Worm (Caenorhabditis elegans) whole organism, L1 larva: Measurements from ENCODE around the gene nlp-35.

Source experiments
- C16A3.4 ChIP-seq: fragments of 150-350 bp; optimal IDR thresholded peaks from 2 replicates; lab custom pipeline; 2014; ENCODE audit warnings: missing biosample characterization, missing genetic modification characterization
- aha-1 ChIP-seq: fragments of 150-350 bp; optimal IDR thresholded peaks from 2 replicates; lab custom pipeline; 2014; ENCODE audit warnings: missing biosample characterization, missing genetic modification characterization
- aly-2 ChIP-seq: fragments of 150-350 bp; optimal IDR thresholded peaks from 2 replicates; lab custom pipeline; 2014; ENCODE audit warnings: missing biosample characterization, missing genetic modification characterization
- ama-1 ChIP-seq: fragments of 150-350 bp; optimal IDR thresholded peaks from 2 replicates; lab custom pipeline; 2014
- blmp-1 ChIP-seq: fragments of 150-350 bp; optimal IDR thresholded peaks from 2 replicates; lab custom pipeline; 2014; ENCODE audit warnings: missing biosample characterization, missing genetic modification characterization
- ceh-8 ChIP-seq: fragments of 200-800 bp; sonication (Bioruptor generic); optimal IDR thresholded peaks from 2 replicates; lab custom pipeline; 2018; ENCODE audit warnings: mild to moderate bottlenecking, missing genetic modification characterization, moderate library complexity, missing compliant biosample characterization
- ceh-82 ChIP-seq, 3 experiments: fragments of 150-350 bp in 1 of 3; sonication (generic microtip) in 2 of 3; optimal IDR thresholded peaks; 2 replicates each; lab custom pipeline; 2014 to 2017; ENCODE audit warnings: missing biosample characterization in 3 of 3, missing genetic modification characterization in 3 of 3
- ceh-88 ChIP-seq: fragments of 200-800 bp; sonication (Bioruptor generic); IDR thresholded peaks from 2 replicates; pipeline ENCODE4 v1.3.6; 2022; ENCODE audit warnings: missing genetic modification characterization, missing compliant biosample characterization
- ces-1 ChIP-seq: fragments of 150-350 bp; optimal IDR thresholded peaks from 2 replicates; lab custom pipeline; 2014; ENCODE audit warnings: missing biosample characterization, missing genetic modification reagents, missing genetic modification characterization
- dpl-1 ChIP-seq, 3 experiments: fragments of 150-350 bp in 2 of 3; sonication (generic microtip) in 1 of 3; optimal IDR thresholded peaks; 2 replicates each; lab custom pipeline; 2014 to 2017; ENCODE audit warnings: missing biosample characterization in 3 of 3, missing genetic modification characterization in 3 of 3, missing genetic modification reagents in 3 of 3
- dsc-1 ChIP-seq: sonication (generic microtip); optimal IDR thresholded peaks from 2 replicates; lab custom pipeline; 2016; ENCODE audit warnings: mild to moderate bottlenecking, missing genetic modification characterization, missing compliant biosample characterization
- efl-1 ChIP-seq, 4 experiments: fragments of 150-350 bp; optimal IDR thresholded peaks in 3 of 4; peaks in 1 of 4; 1 replicate in 1 of 4; 2 replicates in 3 of 4; lab custom pipeline; 2014; ENCODE audit warnings: missing biosample characterization in 2 of 4, missing genetic modification characterization in 2 of 4, missing genetic modification reagents in 2 of 4
- elt-2 ChIP-seq: sonication (generic microtip); optimal IDR thresholded peaks from 2 replicates; lab custom pipeline; 2016; ENCODE audit warnings: missing genetic modification characterization, mild to moderate bottlenecking, inconsistent platforms, missing compliant biosample characterization, missing genetic modification reagents
- ets-5 ChIP-seq: fragments of 200-800 bp; sonication (Bioruptor generic); IDR thresholded peaks from 2 replicates; pipeline ENCODE4 v1.3.6; 2022; ENCODE audit warnings: missing genetic modification characterization, missing compliant biosample characterization
- fkh-8 ChIP-seq: sonication (generic microtip); optimal IDR thresholded peaks from 2 replicates; lab custom pipeline; 2016; ENCODE audit warnings: mild to moderate bottlenecking, missing genetic modification characterization, missing compliant biosample characterization
- fos-1 ChIP-seq: fragments of 150-350 bp; optimal IDR thresholded peaks from 2 replicates; lab custom pipeline; 2014; ENCODE audit warnings: missing biosample characterization, missing genetic modification characterization
- hlh-17 ChIP-seq: fragments of 200-800 bp; sonication (Bioruptor generic); optimal IDR thresholded peaks from 2 replicates; lab custom pipeline; 2018; ENCODE audit warnings: missing genetic modification characterization, mild to moderate bottlenecking, missing compliant biosample characterization, moderate library complexity, borderline replicate concordance
- hlh-4 ChIP-seq: sonication (generic microtip); optimal IDR thresholded peaks from 2 replicates; lab custom pipeline; 2016; ENCODE audit warnings: mild to moderate bottlenecking, missing genetic modification characterization, missing compliant biosample characterization
- hpl-2 ChIP-seq: fragments of 150-350 bp; optimal IDR thresholded peaks from 2 replicates; lab custom pipeline; 2014; ENCODE audit warnings: missing biosample characterization, missing genetic modification reagents, missing genetic modification characterization
- irx-1 ChIP-seq: sonication (generic microtip); optimal IDR thresholded peaks from 2 replicates; lab custom pipeline; 2016; ENCODE audit warnings: missing genetic modification characterization, missing compliant biosample characterization
- isw-1 ChIP-seq: fragments of 200-800 bp; sonication (Bioruptor generic); IDR thresholded peaks from 2 replicates; pipeline ENCODE4 v1.3.6; 2022; ENCODE audit warnings: missing genetic modification characterization, missing compliant biosample characterization
- jun-1 ChIP-seq: fragments of 150-350 bp; optimal IDR thresholded peaks from 2 replicates; lab custom pipeline; 2014; ENCODE audit warnings: missing biosample characterization, missing genetic modification reagents, missing genetic modification characterization
- lin-13 ChIP-seq: fragments of 150-350 bp; optimal IDR thresholded peaks from 2 replicates; lab custom pipeline; 2014; ENCODE audit warnings: missing biosample characterization, missing genetic modification reagents, missing genetic modification characterization
- lin-14 ChIP-seq: fragments of 200-800 bp; sonication (Bioruptor generic); optimal IDR thresholded peaks from 2 replicates; lab custom pipeline; 2018; ENCODE audit warnings: mild to moderate bottlenecking, missing genetic modification characterization, moderate library complexity, missing compliant biosample characterization
- lin-35 ChIP-seq, 2 experiments: fragments of 150-350 bp; optimal IDR thresholded peaks; 2 replicates each; lab custom pipeline; 2014; ENCODE audit warnings: missing biosample characterization in 2 of 2, missing genetic modification characterization in 2 of 2, missing genetic modification reagents in 2 of 2
- lin-39 ChIP-seq: fragments of 150-350 bp; optimal IDR thresholded peaks from 2 replicates; lab custom pipeline; 2014; ENCODE audit warnings: missing biosample characterization, missing genetic modification reagents, missing genetic modification characterization
- lir-3 ChIP-seq: sonication (generic microtip); optimal IDR thresholded peaks from 2 replicates; lab custom pipeline; 2016; ENCODE audit warnings: mild to moderate bottlenecking, missing genetic modification characterization, moderate library complexity, missing compliant biosample characterization; ENCODE audit not compliant: poor library complexity
- mep-1 ChIP-seq: fragments of 150-350 bp; optimal IDR thresholded peaks from 2 replicates; lab custom pipeline; 2014; ENCODE audit warnings: missing biosample characterization, missing genetic modification characterization
- nhr-19 ChIP-seq: fragments of 200-800 bp; sonication (Bioruptor generic); conservative IDR thresholded peaks from 2 replicates; pipeline ENCODE4 v1.3.6; 2022; ENCODE audit warnings: missing genetic modification characterization, missing compliant biosample characterization
- nhr-20 ChIP-seq: sonication (generic microtip); optimal IDR thresholded peaks from 2 replicates; lab custom pipeline; 2016; ENCODE audit warnings: mild to moderate bottlenecking, missing genetic modification characterization, missing compliant biosample characterization
- nhr-237 ChIP-seq: fragments of 150-350 bp; optimal IDR thresholded peaks from 2 replicates; lab custom pipeline; 2014; ENCODE audit warnings: missing biosample characterization, missing genetic modification characterization
- nhr-28 ChIP-seq: fragments of 150-350 bp; optimal IDR thresholded peaks from 2 replicates; lab custom pipeline; 2014; ENCODE audit warnings: missing biosample characterization, missing genetic modification characterization
- nhr-71 ChIP-seq: sonication (generic microtip); optimal IDR thresholded peaks from 2 replicates; lab custom pipeline; 2016; ENCODE audit warnings: mild to moderate bottlenecking, missing genetic modification characterization, moderate library complexity, missing compliant biosample characterization
- pag-3 ChIP-seq: sonication (generic microtip); optimal IDR thresholded peaks from 2 replicates; lab custom pipeline; 2017; ENCODE audit warnings: missing genetic modification characterization, mild to moderate bottlenecking, missing compliant biosample characterization, antibody characterized with exemption, borderline replicate concordance; ENCODE audit not compliant: insufficient read depth
- pax-3 ChIP-seq: fragments of 200-800 bp; sonication (Bioruptor generic); optimal IDR thresholded peaks from 2 replicates; lab custom pipeline; 2018; ENCODE audit warnings: mild to moderate bottlenecking, missing genetic modification characterization, moderate library complexity, missing compliant biosample characterization
- pqm-1 ChIP-seq: sonication (generic microtip); optimal IDR thresholded peaks from 3 replicates; lab custom pipeline; 2017; ENCODE audit warnings: missing biosample characterization, missing genetic modification characterization
- rnt-1 ChIP-seq: sonication (generic microtip); optimal IDR thresholded peaks from 2 replicates; lab custom pipeline; 2016; ENCODE audit warnings: mild to moderate bottlenecking, missing genetic modification characterization, moderate library complexity, missing compliant biosample characterization
- snpc-4 ChIP-seq: fragments of 150-350 bp; optimal IDR thresholded peaks from 2 replicates; lab custom pipeline; 2014; ENCODE audit warnings: missing biosample characterization, missing genetic modification characterization
- snu-23 ChIP-seq: sonication (generic microtip); optimal IDR thresholded peaks from 2 replicates; lab custom pipeline; 2016; ENCODE audit warnings: missing genetic modification characterization, missing compliant biosample characterization
- sptf-1 ChIP-seq: fragments of 150-350 bp; optimal IDR thresholded peaks from 2 replicates; lab custom pipeline; 2014; ENCODE audit warnings: missing biosample characterization, missing genetic modification characterization
- sup-37 ChIP-seq: fragments of 200-800 bp; sonication (Bioruptor generic); optimal IDR thresholded peaks from 2 replicates; lab custom pipeline; 2018; ENCODE audit warnings: mild to moderate bottlenecking, missing genetic modification characterization, missing compliant biosample characterization
- tbx-2 ChIP-seq: sonication (generic microtip); optimal IDR thresholded peaks from 2 replicates; lab custom pipeline; 2016; ENCODE audit warnings: missing genetic modification characterization, missing compliant biosample characterization
- tlp-1 ChIP-seq: fragments of 150-350 bp; optimal IDR thresholded peaks from 2 replicates; lab custom pipeline; 2014; ENCODE audit warnings: missing biosample characterization, missing genetic modification characterization
- unc-130 ChIP-seq: fragments of 150-350 bp; optimal IDR thresholded peaks from 2 replicates; lab custom pipeline; 2017; ENCODE audit warnings: missing biosample characterization, missing genetic modification characterization, inconsistent platforms
- unc-62 ChIP-seq: fragments of 150-350 bp; optimal IDR thresholded peaks from 2 replicates; lab custom pipeline; 2014; ENCODE audit warnings: missing biosample characterization, missing genetic modification reagents, missing genetic modification characterization
- unc-86 ChIP-seq: sonication (generic microtip); optimal IDR thresholded peaks from 2 replicates; lab custom pipeline; 2016; ENCODE audit warnings: missing genetic modification characterization, missing compliant biosample characterization
- unc-98 ChIP-seq: fragments of 200-800 bp; sonication (Bioruptor generic); IDR thresholded peaks from 2 replicates; pipeline ENCODE4 v1.3.6; 2022; ENCODE audit warnings: missing genetic modification characterization, missing compliant biosample characterization
- zag-1 ChIP-seq: fragments of 150-350 bp; optimal IDR thresholded peaks from 2 replicates; lab custom pipeline; 2014; ENCODE audit warnings: missing biosample characterization, missing genetic modification characterization
- ztf-11 ChIP-seq, 2 experiments: sonication (generic microtip); optimal IDR thresholded peaks; 2 replicates each; lab custom pipeline; 2016 to 2017; ENCODE audit warnings: missing genetic modification characterization in 2 of 2, missing biosample characterization in 1 of 2, missing compliant biosample characterization in 1 of 2
- ztf-4 ChIP-seq: fragments of 150-350 bp; optimal IDR thresholded peaks from 2 replicates; lab custom pipeline; 2014; ENCODE audit warnings: missing biosample characterization, missing genetic modification characterization

nlp-35 gene

ce11 chrIV:9527002-9527401 is 8.3 kb upstream of the nlp-35 start:
- peak; percentile 51 for TF ChIP-seq elt-2
- no peak for TF ChIP-seq unc-62 (GFP tag; lab: Kevin White, UChicago)
- no peak for TF ChIP-seq unc-98 (GFP tag; lab: Robert Waterston, UW)

- TF ChIP-seq unc-86 (tag; lab: Kevin White, UChicago) (no peak), tlp-1 (tag; lab: Kevin White, UChicago) (peak; percentile 3), snu-23 (peak; percentile 71), C16A3.4 (peak; percentile 6), tbx-2 (tag; lab: Kevin White, UChicago) (peak; percentile 5), aha-1 (no peak), ets-5 (GFP tag; lab: Robert Waterston, UW) (no peak), mep-1 (tag; lab: Kevin White, UChicago) (peak; percentile 68), elt-2 (peak; percentile 75), jun-1 (peak; percentile 6), nhr-20 (tag; lab: Kevin White, UChicago) (peak; percentile 81), zag-1 (no peak), dpl-1 (GFP tag; optimal IDR thresholded peaks at IDR 0.05; lab: Kevin White, UChicago) (peak; percentile 2 to 44 (median 14)), lin-14 (GFP tag; lab: Kevin White, UChicago) (peak; percentile 84), lir-3 (tag; lab: Kevin White, UChicago) (no peak), efl-1 (optimal IDR thresholded peaks at IDR 0.05; lab: Kevin White, UChicago) (peak; percentile 26 to 29), efl-1 (GFP tag; optimal IDR thresholded peaks at IDR 0.05 in 1 of 2; lab: Kevin White, UChicago) (peak; percentile 30 to 92), pax-3 (tag; lab: Kevin White, UChicago) (no peak), nhr-28 (tag; lab: Kevin White, UChicago) (no peak), rnt-1 (tag; lab: Kevin White, UChicago) (peak; percentile 52), hlh-4 (tag; lab: Kevin White, UChicago) (no peak), ama-1 (no peak), dsc-1 (tag; lab: Kevin White, UChicago) (peak; percentile 93), ces-1 (no peak), lin-39 (tag; lab: Kevin White, UChicago) (no peak), hlh-17 (GFP tag; lab: Kevin White, UChicago) (no peak), sup-37 (GFP tag; lab: Kevin White, UChicago) (no peak), fkh-8 (tag; lab: Kevin White, UChicago) (no peak), snpc-4 (peak; percentile 35), pag-3 (tag; lab: Kevin White, UChicago) (no peak), ceh-82 (tag; optimal IDR thresholded peaks at IDR 0.05; lab: Kevin White, UChicago) (peak in 1 of 3 experiments; percentile 23), nhr-71 (peak; percentile 76), aly-2 (tag; lab: Kevin White, UChicago) (no peak), isw-1 (no peak), irx-1 (tag; lab: Kevin White, UChicago) (no peak), ceh-8 (GFP tag; lab: Kevin White, UChicago) (no peak), sptf-1 (no peak), hpl-2 (no peak), pqm-1 (tag; lab: Kevin White, UChicago) (no peak), unc-130 (no peak), ceh-88 (GFP tag; lab: Robert Waterston, UW) (no peak), ztf-4 (tag; lab: Kevin White, UChicago) (no peak), ztf-11 (tag; optimal IDR thresholded peaks at IDR 0.05; lab: Kevin White, UChicago) (no peak), fos-1 (tag; lab: Kevin White, UChicago) (no peak), lin-13 (no peak), nhr-19 (GFP tag; lab: Robert Waterston, UW) (peak; percentile 53), blmp-1 (peak; percentile 98), lin-35 (GFP tag; optimal IDR thresholded peaks at IDR 0.05; lab: Kevin White, UChicago) (peak in 1 of 2 experiments; percentile 40), nhr-237 (tag; lab: Kevin White, UChicago) (no peak)
Measured at ce11 chrIV:9525682-9526416, 7.1 kb upstream of the nlp-35 start, which contains the start of gene elo-1. Gene elo-1 (plus strand): TSS chrIV:9526366.
